Fruit fly (Drosophila melanogaster) whole organism, embryonic: Measurements from ENCODE around the gene bbg.

Source experiments
- Abd-B ChIP-seq: fragments of 200-800 bp; sonication (Bioruptor generic); optimal IDR thresholded peaks from 2 replicates; lab custom pipeline; 2018; ENCODE audit warnings: missing biosample characterization, mild to moderate bottlenecking, missing genetic modification characterization, moderate library complexity
- Awh ChIP-seq: fragments of 200-800 bp; sonication (Bioruptor generic); IDR thresholded peaks from 2 replicates; pipeline ENCODE4, ENCODE4 v1.3.6; 2022; ENCODE audit warnings: missing biosample characterization, missing genetic modification characterization
- CG11695 ChIP-seq: fragments of 200-800 bp; sonication (Bioruptor generic); IDR thresholded peaks from 3 replicates; pipeline ENCODE4 v1.3.6; 2022; ENCODE audit warnings: missing biosample characterization, missing genetic modification characterization
- CG1233 ChIP-seq: fragments of 200-800 bp; sonication (Bioruptor generic); optimal IDR thresholded peaks from 4 replicates; lab custom pipeline; 2018; ENCODE audit warnings: missing biosample characterization, mild to moderate bottlenecking, missing genetic modification characterization
- CG12391 ChIP-seq: fragments of 200-800 bp; sonication (Bioruptor generic); optimal IDR thresholded peaks from 3 replicates; lab custom pipeline; 2018; ENCODE audit warnings: missing biosample characterization, mild to moderate bottlenecking, missing genetic modification characterization, moderate library complexity
- CG13624 ChIP-seq: fragments of 200-800 bp; sonication (Bioruptor generic); optimal IDR thresholded peaks from 2 replicates; lab custom pipeline; 2016; ENCODE audit warnings: missing biosample characterization, missing genetic modification characterization
- CG17361 ChIP-seq: fragments of 200-800 bp; sonication (Bioruptor generic); IDR thresholded peaks from 3 replicates; pipeline ENCODE4 v1.3.6; 2022; ENCODE audit warnings: missing biosample characterization, missing genetic modification characterization
- CG2199 ChIP-seq: fragments of 200-800 bp; sonication (Bioruptor generic); IDR thresholded peaks from 3 replicates; pipeline ENCODE4 v1.3.6; 2022; ENCODE audit warnings: missing biosample characterization, missing genetic modification characterization
- CG2712 ChIP-seq: fragments of 200-800 bp; optimal IDR thresholded peaks from 3 replicates; lab custom pipeline; 2019; ENCODE audit warnings: missing biosample characterization, mild to moderate bottlenecking, missing genetic modification characterization, moderate library complexity
- CG30431 ChIP-seq: fragments of 200-800 bp; sonication (Bioruptor generic); optimal IDR thresholded peaks from 2 replicates; lab custom pipeline; 2017; ENCODE audit warnings: missing biosample characterization, missing genetic modification characterization
- CG3407 ChIP-seq: fragments of 200-800 bp; sonication (Bioruptor generic); optimal IDR thresholded peaks from 2 replicates; lab custom pipeline; 2018; ENCODE audit warnings: missing biosample characterization, mild to moderate bottlenecking, missing genetic modification characterization
- CG34422 ChIP-seq: fragments of 200-800 bp; sonication (Bioruptor generic); IDR thresholded peaks from 3 replicates; pipeline ENCODE4 v1.3.6; 2022; ENCODE audit warnings: missing biosample characterization, missing genetic modification characterization
- CG8924 ChIP-seq: fragments of 200-800 bp; optimal IDR thresholded peaks from 3 replicates; lab custom pipeline; 2019; ENCODE audit warnings: missing biosample characterization, mild to moderate bottlenecking, missing genetic modification characterization, moderate library complexity
- Dad ChIP-seq: fragments of 200-800 bp; sonication (Bioruptor generic); optimal IDR thresholded peaks from 3 replicates; lab custom pipeline; 2016; ENCODE audit warnings: missing biosample characterization, missing genetic modification characterization
- E2f2 ChIP-seq: fragments of 200-800 bp; sonication (Bioruptor generic); IDR thresholded peaks from 2 replicates; pipeline ENCODE4 v1.3.6; 2022; ENCODE audit warnings: missing biosample characterization, missing genetic modification characterization
- Kr ChIP-seq: fragments of 200-800 bp; sonication (Bioruptor generic); optimal IDR thresholded peaks from 2 replicates; lab custom pipeline; 2017; ENCODE audit warnings: missing biosample characterization, mild to moderate bottlenecking, missing genetic modification characterization
- Med ChIP-seq: fragments of 200-800 bp; sonication (Bioruptor generic); peaks from one replicate; lab custom pipeline; 2016; ENCODE audit warnings: missing biosample characterization, missing genetic modification characterization, mild to moderate bottlenecking, inconsistent platforms, moderate library complexity
- Pdp1 ChIP-seq, 2 experiments: fragments of 200-800 bp; sonication (Bioruptor generic); optimal IDR thresholded peaks; 3 replicates each; lab custom pipeline; 2016; ENCODE audit warnings: missing biosample characterization in 2 of 2, missing genetic modification characterization in 2 of 2, mild to moderate bottlenecking in 1 of 2, moderate library complexity in 1 of 2
- Sry-β ChIP-seq: fragments of 200-800 bp; sonication (Bioruptor generic); optimal IDR thresholded peaks from 2 replicates; lab custom pipeline; 2018; ENCODE audit warnings: missing biosample characterization, mild to moderate bottlenecking, missing genetic modification characterization, moderate library complexity
- abd-A ChIP-seq: fragments of 200-800 bp; sonication (Bioruptor generic); optimal IDR thresholded peaks from 3 replicates; lab custom pipeline; 2019; ENCODE audit warnings: missing biosample characterization, mild to moderate bottlenecking, missing genetic modification characterization, moderate library complexity
- bigmax ChIP-seq: fragments of 200-800 bp; sonication (Bioruptor generic); optimal IDR thresholded peaks from 2 replicates; lab custom pipeline; 2018; ENCODE audit warnings: missing biosample characterization, mild to moderate bottlenecking, missing genetic modification characterization
- cg ChIP-seq: fragments of 200-800 bp; sonication (Bioruptor generic); optimal IDR thresholded peaks from 3 replicates; lab custom pipeline; 2019; ENCODE audit warnings: missing biosample characterization, mild to moderate bottlenecking, missing genetic modification characterization, moderate library complexity
- ci ChIP-seq: fragments of 200-800 bp; sonication (Bioruptor generic); IDR thresholded peaks from 3 replicates; pipeline ENCODE4 v1.3.6; 2022; ENCODE audit warnings: missing biosample characterization, missing genetic modification characterization
- crol ChIP-seq: fragments of 200-800 bp; sonication (Bioruptor generic); IDR thresholded peaks from 2 replicates; pipeline ENCODE4 v1.3.6; 2022; ENCODE audit warnings: missing biosample characterization, missing genetic modification characterization
- disco-r ChIP-seq: fragments of 200-800 bp; sonication (Bioruptor generic); optimal IDR thresholded peaks from 2 replicates; lab custom pipeline; 2016; ENCODE audit warnings: missing biosample characterization, missing genetic modification characterization
- dmrt11E ChIP-seq: fragments of 200-800 bp; sonication (Bioruptor generic); optimal IDR thresholded peaks from 3 replicates; lab custom pipeline; 2018; ENCODE audit warnings: missing biosample characterization, mild to moderate bottlenecking, missing genetic modification characterization, moderate library complexity
- gcm ChIP-seq: fragments of 200-800 bp; sonication (Bioruptor generic); optimal IDR thresholded peaks from 2 replicates; lab custom pipeline; 2019; ENCODE audit warnings: missing biosample characterization, mild to moderate bottlenecking, missing genetic modification characterization, moderate library complexity
- gro ChIP-seq: fragments of 200-800 bp; sonication (Bioruptor generic); optimal IDR thresholded peaks from 2 replicates; lab custom pipeline; 2016; ENCODE audit warnings: missing biosample characterization, missing genetic modification characterization
- gsb-n ChIP-seq: fragments of 200-800 bp; sonication (Bioruptor generic); optimal IDR thresholded peaks from 3 replicates; lab custom pipeline; 2018; ENCODE audit warnings: missing biosample characterization, mild to moderate bottlenecking, missing genetic modification characterization
- kni ChIP-seq: fragments of 200-800 bp; sonication (Bioruptor generic); optimal IDR thresholded peaks from 3 replicates; lab custom pipeline; 2017; ENCODE audit warnings: mild to moderate bottlenecking, missing biosample characterization, missing genetic modification reagents, missing genetic modification characterization
- oc ChIP-seq: fragments of 200-800 bp; sonication (Bioruptor generic); optimal IDR thresholded peaks from 2 replicates; lab custom pipeline; 2018; ENCODE audit warnings: missing biosample characterization, mild to moderate bottlenecking, missing genetic modification characterization, moderate library complexity
- prd ChIP-seq, 3 experiments: fragments of >200 bp in 2 of 3; fragments of 200-800 bp in 1 of 3; sonication (Bioruptor generic) in 1 of 3; optimal IDR thresholded peaks in 2 of 3; IDR thresholded peaks in 1 of 3; 2 replicates in 2 of 3; 3 replicates in 1 of 3; pipeline versions ENCODE4 v1.3.6 to Lab custom; 2017 to 2022; ENCODE audit warnings: missing biosample characterization in 1 of 3, missing genetic modification characterization in 1 of 3
- pros ChIP-seq: fragments of 200-800 bp; sonication (Bioruptor generic); optimal IDR thresholded peaks from 3 replicates; lab custom pipeline; 2019; ENCODE audit warnings: missing biosample characterization, mild to moderate bottlenecking, missing genetic modification characterization, moderate library complexity
- salm ChIP-seq: fragments of 200-800 bp; sonication (Bioruptor generic); optimal IDR thresholded peaks from 2 replicates; lab custom pipeline; 2018; ENCODE audit warnings: missing biosample characterization, mild to moderate bottlenecking, missing genetic modification characterization
- sd ChIP-seq: fragments of 200-800 bp; sonication (Bioruptor generic); optimal IDR thresholded peaks from 3 replicates; lab custom pipeline; 2018; ENCODE audit warnings: missing biosample characterization, mild to moderate bottlenecking, missing genetic modification characterization, moderate library complexity
- sens ChIP-seq: fragments of 200-800 bp; sonication (Bioruptor generic); peaks from one replicate; lab custom pipeline; 2016; ENCODE audit warnings: missing biosample characterization, missing genetic modification characterization
- sna ChIP-seq: fragments of 200-800 bp; sonication (Bioruptor generic); IDR thresholded peaks from 2 replicates; pipeline ENCODE4 v1.3.6; 2022; ENCODE audit warnings: missing biosample characterization, missing genetic modification characterization; ENCODE audit not compliant: partially characterized antibody
- sr ChIP-seq: fragments of 200-800 bp; sonication (Bioruptor generic); IDR thresholded peaks from 3 replicates; pipeline ENCODE4 v1.3.6; 2022; ENCODE audit warnings: missing biosample characterization, missing genetic modification characterization
- wor ChIP-seq: fragments of 200-800 bp; sonication (Bioruptor generic); IDR thresholded peaks from 2 replicates; pipeline ENCODE4 v1.3.6; 2022; ENCODE audit warnings: missing biosample characterization, missing genetic modification characterization
- z ChIP-seq: fragments of 200-800 bp; sonication (Bioruptor generic); IDR thresholded peaks from 3 replicates; pipeline ENCODE4 v1.3.6; 2022; ENCODE audit warnings: missing biosample characterization, missing genetic modification characterization

Gene bbg

DNA sequence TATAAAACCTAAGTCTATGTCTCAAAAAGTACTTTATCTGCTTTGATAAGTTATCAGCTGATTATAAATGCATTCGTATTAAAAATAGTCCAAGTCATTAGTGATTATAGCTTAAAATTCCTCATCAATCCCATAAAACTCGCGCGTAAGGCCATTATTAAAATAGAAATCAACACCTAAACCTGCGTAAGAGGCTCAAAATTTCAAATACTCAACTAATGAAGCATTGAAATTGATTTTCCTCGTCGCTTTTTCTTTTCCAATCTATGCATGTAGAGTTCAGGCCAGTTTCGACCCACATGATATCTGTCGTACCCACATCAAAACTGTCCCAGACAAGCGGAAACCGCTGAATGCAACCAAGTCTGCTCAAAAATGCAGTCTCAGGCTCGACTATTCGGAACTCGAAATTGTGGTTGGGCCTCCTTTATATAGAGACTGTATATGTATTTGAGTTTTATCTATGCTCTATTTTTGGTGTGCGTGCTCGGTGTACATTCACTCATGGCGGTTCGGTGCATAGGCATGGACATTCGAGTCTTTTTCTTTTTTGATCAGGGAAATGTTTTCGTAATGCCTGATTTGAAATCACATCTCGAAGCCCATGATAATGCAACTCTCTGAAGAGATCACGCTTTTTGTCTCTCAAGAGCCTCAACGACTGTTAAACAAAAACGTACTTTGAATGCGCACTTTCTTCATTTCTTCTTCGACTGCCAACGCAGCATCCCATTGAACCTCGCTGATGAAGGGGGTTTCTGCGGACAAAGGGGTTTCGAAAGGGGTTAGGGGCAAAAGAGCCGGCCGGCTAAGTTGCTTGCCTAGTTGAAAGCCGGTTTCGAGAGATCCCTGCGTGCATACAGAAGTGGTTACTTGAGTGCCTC is 16.2 kb upstream of the bbg start:
- TF ChIP-seq kni (GFP tag; lab: Kevin White, UChicago), result peak; percentile 94
- TF ChIP-seq Med, result peak; percentile 15
- TF ChIP-seq Awh (GFP tag; lab: Robert Waterston, UW), result peak; percentile 93
- no peak for TF ChIP-seq CG3407
- no peak for TF ChIP-seq CG30431
- TF ChIP-seq z (GFP tag; lab: Robert Waterston, UW), result peak; percentile 97
- peak; percentile 35 for TF ChIP-seq salm (tag; lab: Kevin White, UChicago)
- TF ChIP-seq ci (GFP tag; lab: Robert Waterston, UW), result peak; percentile 36; the same call in 1 of the 3 replicates
- TF ChIP-seq Kr, result peak; percentile 93
- 0 out of 3 replicates have a peak, but pooled peaks have one; percentile 35 for TF ChIP-seq CG17361 (GFP tag; lab: Robert Waterston, UW)
- peak; percentile 45; the same call in 1 of the 3 replicates for TF ChIP-seq CG34422 (GFP tag; lab: Robert Waterston, UW)
- peak; percentile 14 for TF ChIP-seq CG2712 (tag; lab: Kevin White, UChicago)
- no peak for TF ChIP-seq CG1233 (GFP tag; lab: Kevin White, UChicago)
- peak; percentile 68 for TF ChIP-seq sens
- TF ChIP-seq CG2199 (GFP tag; lab: Robert Waterston, UW), result peak; percentile 95
- TF ChIP-seq oc (tag; lab: Kevin White, UChicago), result peak; percentile 82
- TF ChIP-seq Abd-B, result no peak
- TF ChIP-seq CG12391 (tag; lab: Kevin White, UChicago), result peak; percentile 26
- TF ChIP-seq CG11695 (GFP tag; lab: Robert Waterston, UW), result no peak
- peak; percentile 72 for TF ChIP-seq gcm
- no peak for TF ChIP-seq CG13624
- peak; percentile 37 for TF ChIP-seq Sry-β (GFP tag; lab: Kevin White, UChicago)
- TF ChIP-seq sd (tag; lab: Kevin White, UChicago), result peak; percentile 42
- TF ChIP-seq crol (GFP tag; lab: Robert Waterston, UW), result peak; percentile 69
- TF ChIP-seq wor (GFP tag; lab: Robert Waterston, UW), result no peak
- peak; percentile 35 for TF ChIP-seq gsb-n
- TF ChIP-seq abd-A (tag; lab: Kevin White, UChicago), result peak; percentile 23
- TF ChIP-seq sna (GFP tag; lab: Robert Waterston, UW), result 0 out of 2 replicates have a peak, but pooled peaks have one; percentile 37
- TF ChIP-seq gro (GFP tag; lab: Kevin White, UChicago), result no peak
- peak; percentile 81 for TF ChIP-seq pros (GFP tag; lab: Kevin White, UChicago)
- TF ChIP-seq dmrt11E (tag; lab: Kevin White, UChicago), result peak; percentile 14
- peak in 1 of 2 experiments; percentile 5 for TF ChIP-seq Pdp1 (GFP tag; optimal IDR thresholded peaks at IDR 0.05; lab: Kevin White, UChicago)
- TF ChIP-seq cg (GFP tag; lab: Kevin White, UChicago), result peak; percentile 70

DNA sequence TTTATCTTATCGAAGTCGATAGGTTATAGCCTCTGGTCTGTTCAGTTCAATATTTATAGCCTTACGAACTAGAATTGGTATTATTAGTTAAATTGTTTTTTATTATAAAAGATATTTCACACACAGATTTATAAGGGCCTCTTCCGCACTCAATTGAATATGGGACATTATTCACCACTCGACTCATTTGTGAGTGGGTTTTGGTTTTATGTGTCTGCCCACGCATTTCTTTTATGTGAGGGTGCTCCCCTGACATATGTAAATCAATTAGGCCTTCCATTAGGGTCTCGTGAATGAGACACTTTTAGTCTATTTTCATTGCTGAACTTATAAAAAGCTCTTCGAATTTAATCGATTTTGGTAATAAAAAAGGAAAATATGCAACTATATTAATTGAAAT is 15.5 kb upstream of the bbg start:
- TF ChIP-seq sr, result peak; percentile 95; the same call in 2 of the 3 replicates
- TF ChIP-seq bigmax (GFP tag; lab: Kevin White, UChicago), result no peak
- no peak for TF ChIP-seq disco-r (GFP tag; lab: Kevin White, UChicago)
- TF ChIP-seq CG8924 (tag; lab: Kevin White, UChicago), result no peak
- TF ChIP-seq z (GFP tag; lab: Robert Waterston, UW), result peak; percentile 93
- TF ChIP-seq Med, result peak; percentile 16
- no peak for TF ChIP-seq prd (optimal IDR thresholded peaks at IDR 0.05; lab: Kevin White, UChicago)
- TF ChIP-seq prd (GFP tag; IDR thresholded peaks at IDR 0.05; lab: Robert Waterston, UW), result no peak
- no peak for TF ChIP-seq E2f2 (GFP tag; lab: Robert Waterston, UW)
- no peak for TF ChIP-seq Dad
